Worm (Caenorhabditis elegans): Measurements from ENCODE around the gene rpb-9.

ce11 chrV:7971376-7971775 lies 40.8 kb downstream of the rpb-9 start:
- TF ChIP-seq sox-4 (tag; optimal IDR thresholded peaks at IDR 0.05) (peak; percentile 12), fkh-10 (GFP tag; optimal IDR thresholded peaks at IDR 0.05) (no peak), elt-2 (tag; optimal IDR thresholded peaks at IDR 0.05) (no peak), ztf-4 (tag; optimal IDR thresholded peaks at IDR 0.05) (no peak), jun-1 (tag; optimal IDR thresholded peaks at IDR 0.05) (no peak), sptf-1 (tag; optimal IDR thresholded peaks at IDR 0.05) (no peak), blmp-1 (tag; optimal IDR thresholded peaks at IDR 0.05) (no peak), tbx-2 (tag; optimal IDR thresholded peaks at IDR 0.05) (no peak), nhr-19 (GFP tag; conservative IDR thresholded peaks at IDR 0.05) (no peak), snpc-4 (tag; optimal IDR thresholded peaks at IDR 0.05) (no peak), nhr-11 (tag; optimal IDR thresholded peaks at IDR 0.05) (no peak), unc-62 (GFP tag; optimal IDR thresholded peaks at IDR 0.05) (no peak)

All from whole organism, L1 larva.